Fruit fly (Drosophila melanogaster) whole organism, embryonic: ENCODE measurements around the gene Lcp65Ad.

Source experiments
- Atf6 ChIP-seq: fragments of 200-800 bp; sonication (Bioruptor generic); IDR thresholded peaks from 2 replicates; pipeline ENCODE4 v1.3.6; 2022; ENCODE audit warnings: missing biosample characterization, missing genetic modification characterization
- CG10431 ChIP-seq: fragments of 200-800 bp; sonication (Bioruptor generic); optimal IDR thresholded peaks from 3 replicates; lab custom pipeline; 2018; ENCODE audit warnings: missing biosample characterization, mild to moderate bottlenecking, missing genetic modification characterization
- CG10654 ChIP-seq: fragments of 200-800 bp; sonication (Bioruptor generic); optimal IDR thresholded peaks from 2 replicates; lab custom pipeline; 2016; ENCODE audit warnings: missing biosample characterization, missing genetic modification characterization
- CG11247 ChIP-seq: fragments of 200-800 bp; sonication (Bioruptor generic); IDR thresholded peaks from 2 replicates; pipeline ENCODE4 v1.3.6; 2022; ENCODE audit warnings: missing biosample characterization, missing genetic modification characterization
- CG11696 ChIP-seq: fragments of 200-800 bp; sonication (Bioruptor generic); IDR thresholded peaks from 2 replicates; pipeline ENCODE4 v1.3.6; 2022; ENCODE audit warnings: missing biosample characterization, missing genetic modification characterization
- CG12659 ChIP-seq: fragments of 200-800 bp; sonication (Bioruptor generic); optimal IDR thresholded peaks from 3 replicates; lab custom pipeline; 2017; ENCODE audit warnings: mild to moderate bottlenecking, missing biosample characterization, missing genetic modification reagents, missing genetic modification characterization
- CG1529 ChIP-seq: fragments of 200-800 bp; sonication (Bioruptor generic); optimal IDR thresholded peaks from 3 replicates; lab custom pipeline; 2018; ENCODE audit warnings: missing biosample characterization, missing genetic modification characterization
- CG15601 ChIP-seq: fragments of 200-800 bp; sonication (Bioruptor generic); optimal IDR thresholded peaks from 3 replicates; lab custom pipeline; 2019; ENCODE audit warnings: missing biosample characterization, mild to moderate bottlenecking, missing genetic modification characterization, moderate library complexity
- CG17568 ChIP-seq: fragments of 200-800 bp; sonication (Bioruptor generic); optimal IDR thresholded peaks from 2 replicates; lab custom pipeline; 2018; ENCODE audit warnings: missing biosample characterization, mild to moderate bottlenecking, missing genetic modification characterization, moderate library complexity
- CG17802 ChIP-seq: fragments of 200-800 bp; sonication (Bioruptor generic); optimal IDR thresholded peaks from 2 replicates; lab custom pipeline; 2018; ENCODE audit warnings: missing biosample characterization, mild to moderate bottlenecking, missing genetic modification characterization, moderate library complexity
- CG32532 ChIP-seq: fragments of 200-800 bp; sonication (Bioruptor generic); IDR thresholded peaks from 2 replicates; pipeline ENCODE4 v1.3.6; 2022; ENCODE audit warnings: missing biosample characterization, missing genetic modification characterization
- CG33213 ChIP-seq: fragments of 200-800 bp; sonication (Bioruptor generic); optimal IDR thresholded peaks from 3 replicates; lab custom pipeline; 2016; ENCODE audit warnings: missing biosample characterization, missing genetic modification characterization
- CG4360 ChIP-seq: fragments of 200-800 bp; sonication (Bioruptor generic); IDR thresholded peaks from 2 replicates; pipeline ENCODE4 v1.3.6; 2022; ENCODE audit warnings: missing biosample characterization, missing genetic modification characterization
- CG4707 ChIP-seq: fragments of 200-800 bp; sonication (Bioruptor generic); optimal IDR thresholded peaks from 2 replicates; lab custom pipeline; 2018; ENCODE audit warnings: missing biosample characterization, mild to moderate bottlenecking, missing genetic modification characterization, moderate library complexity
- CG6175 ChIP-seq: fragments of 200-800 bp; sonication (Bioruptor generic); IDR thresholded peaks from 3 replicates; pipeline ENCODE4 v1.3.6; 2022; ENCODE audit warnings: missing biosample characterization, missing genetic modification characterization
- CG6272 ChIP-seq: fragments of 200-800 bp; sonication (Bioruptor generic); IDR thresholded peaks from 2 replicates; pipeline ENCODE4 v1.3.6; 2022; ENCODE audit warnings: missing biosample characterization, missing genetic modification characterization
- CG6654 ChIP-seq: fragments of 200-800 bp; sonication (Bioruptor generic); optimal IDR thresholded peaks from 2 replicates; lab custom pipeline; 2017; ENCODE audit warnings: missing biosample characterization, mild to moderate bottlenecking, missing genetic modification characterization
- CG7357 ChIP-seq: fragments of 200-800 bp; sonication (Bioruptor generic); IDR thresholded peaks from 3 replicates; pipeline ENCODE4 v1.3.6; 2022; ENCODE audit warnings: missing biosample characterization, missing genetic modification characterization
- CG7786 ChIP-seq: fragments of 200-800 bp; sonication (Bioruptor generic); optimal IDR thresholded peaks from 2 replicates; lab custom pipeline; 2016; ENCODE audit warnings: missing biosample characterization, missing genetic modification characterization
- CG8281 ChIP-seq: fragments of 200-800 bp; sonication (Bioruptor generic); optimal IDR thresholded peaks from 2 replicates; lab custom pipeline; 2018; ENCODE audit warnings: missing biosample characterization, mild to moderate bottlenecking, missing genetic modification characterization, moderate library complexity
- Dfd ChIP-seq, 2 experiments: fragments of >200 bp; optimal IDR thresholded peaks; 2 replicates each; lab custom pipeline; 2017; ENCODE audit warnings: missing biosample characterization in 2 of 2, missing genetic modification characterization in 2 of 2
- Dll ChIP-seq: fragments of 200-800 bp; sonication (Bioruptor generic); IDR thresholded peaks from 4 replicates; pipeline ENCODE4 v1.3.6; 2022; ENCODE audit warnings: missing biosample characterization, missing genetic modification characterization; ENCODE audit not compliant: partially characterized antibody
- Dref ChIP-seq: fragments of 200-800 bp; sonication (Bioruptor generic); IDR thresholded peaks from 2 replicates; pipeline ENCODE4 v1.3.6; 2022; ENCODE audit warnings: missing biosample characterization, missing genetic modification characterization
- Gug ChIP-seq: fragments of 200-800 bp; sonication (Bioruptor generic); IDR thresholded peaks from 4 replicates; pipeline ENCODE4 v1.3.6; 2022; ENCODE audit warnings: missing biosample characterization, missing genetic modification characterization
- Hsf ChIP-seq: fragments of 200-800 bp; sonication (Bioruptor generic); optimal IDR thresholded peaks from 3 replicates; lab custom pipeline; 2016; ENCODE audit warnings: missing biosample characterization, missing genetic modification characterization
- Kr ChIP-seq: fragments of 200-800 bp; sonication (Bioruptor generic); optimal IDR thresholded peaks from 2 replicates; lab custom pipeline; 2017; ENCODE audit warnings: missing biosample characterization, mild to moderate bottlenecking, missing genetic modification characterization
- Max ChIP-seq: fragments of 200-800 bp; sonication (Bioruptor generic); optimal IDR thresholded peaks from 2 replicates; lab custom pipeline; 2016; ENCODE audit warnings: missing biosample characterization, mild to moderate bottlenecking, missing genetic modification characterization
- Sin3A ChIP-seq: fragments of >200 bp; optimal IDR thresholded peaks from 2 replicates; lab custom pipeline; 2018
- Tbp ChIP-seq: fragments of >200 bp; optimal IDR thresholded peaks from 2 replicates; lab custom pipeline; 2018; ENCODE audit warnings: missing biosample characterization, missing genetic modification characterization
- amos ChIP-seq: fragments of 200-800 bp; sonication (Bioruptor generic); IDR thresholded peaks from 2 replicates; pipeline ENCODE4 v1.3.6; 2022; ENCODE audit warnings: missing biosample characterization, missing genetic modification characterization; ENCODE audit not compliant: partially characterized antibody
- aop ChIP-seq: fragments of 200-800 bp; sonication (Bioruptor generic); IDR thresholded peaks from 2 replicates; pipeline ENCODE4 v1.3.6; 2022; ENCODE audit warnings: missing biosample characterization, missing genetic modification characterization
- ato ChIP-seq: fragments of 200-800 bp; sonication (Bioruptor generic); IDR thresholded peaks from 2 replicates; pipeline ENCODE4 v1.3.6; 2022; ENCODE audit warnings: missing biosample characterization, missing genetic modification characterization; ENCODE audit not compliant: partially characterized antibody
- cad ChIP-seq: fragments of >200 bp; optimal IDR thresholded peaks from 2 replicates; lab custom pipeline; 2017; ENCODE audit warnings: missing biosample characterization, missing genetic modification characterization
- cas ChIP-seq: fragments of 200-800 bp; sonication (Bioruptor generic); IDR thresholded peaks from 2 replicates; pipeline ENCODE4 v1.3.6; 2022; ENCODE audit warnings: missing biosample characterization, missing genetic modification characterization
- chif ChIP-seq, 2 experiments: fragments of 200-800 bp; sonication (Bioruptor generic); optimal IDR thresholded peaks; 3 replicates each; lab custom pipeline; 2016; ENCODE audit warnings: missing biosample characterization in 2 of 2, missing genetic modification characterization in 2 of 2
- chn ChIP-seq: fragments of 200-800 bp; sonication (Bioruptor generic); optimal IDR thresholded peaks from 2 replicates; lab custom pipeline; 2016; ENCODE audit warnings: missing biosample characterization, missing genetic modification characterization
- dm ChIP-seq: fragments of 200-800 bp; sonication (Bioruptor generic); optimal IDR thresholded peaks from 3 replicates; lab custom pipeline; 2016; ENCODE audit warnings: missing biosample characterization, missing genetic modification characterization
- ems ChIP-seq: fragments of 200-800 bp; sonication (Bioruptor generic); optimal IDR thresholded peaks from 3 replicates; lab custom pipeline; 2016; ENCODE audit warnings: missing biosample characterization, missing genetic modification characterization
- fd3F ChIP-seq: fragments of 200-800 bp; sonication (Bioruptor generic); optimal IDR thresholded peaks from 2 replicates; lab custom pipeline; 2018; ENCODE audit warnings: missing biosample characterization, mild to moderate bottlenecking, missing genetic modification characterization, moderate library complexity
- hb ChIP-seq: fragments of 200-800 bp; sonication (Bioruptor generic); IDR thresholded peaks from 3 replicates; pipeline ENCODE4 v1.3.6; 2022; ENCODE audit warnings: missing biosample characterization, missing genetic modification characterization; ENCODE audit not compliant: partially characterized antibody
- hbn ChIP-seq: fragments of 200-800 bp; sonication (Bioruptor generic); IDR thresholded peaks from 2 replicates; pipeline ENCODE4 v1.3.6; 2022; ENCODE audit warnings: missing biosample characterization, missing genetic modification characterization; ENCODE audit not compliant: partially characterized antibody
- ind ChIP-seq: fragments of 200-800 bp; sonication (Bioruptor generic); optimal IDR thresholded peaks from 3 replicates; lab custom pipeline; 2016; ENCODE audit warnings: missing biosample characterization, missing genetic modification characterization
- jumu ChIP-seq: fragments of 200-800 bp; sonication (Bioruptor generic); optimal IDR thresholded peaks from 3 replicates; lab custom pipeline; 2016; ENCODE audit warnings: missing biosample characterization, missing genetic modification characterization
- lilli ChIP-seq: fragments of 200-800 bp; sonication (Bioruptor generic); optimal IDR thresholded peaks from 3 replicates; lab custom pipeline; 2016; ENCODE audit warnings: missing biosample characterization, missing genetic modification characterization
- lmd ChIP-seq: fragments of 200-800 bp; sonication (Bioruptor generic); IDR thresholded peaks from 2 replicates; pipeline ENCODE4 v1.3.6; 2022; ENCODE audit warnings: missing biosample characterization, missing genetic modification characterization
- pzg ChIP-seq: fragments of 200-800 bp; sonication (Bioruptor generic); optimal IDR thresholded peaks from 3 replicates; lab custom pipeline; 2018; ENCODE audit warnings: missing biosample characterization, mild to moderate bottlenecking, missing genetic modification characterization, moderate library complexity
- sd ChIP-seq: fragments of 200-800 bp; sonication (Bioruptor generic); optimal IDR thresholded peaks from 3 replicates; lab custom pipeline; 2018; ENCODE audit warnings: missing biosample characterization, mild to moderate bottlenecking, missing genetic modification characterization, moderate library complexity
- tin ChIP-seq: fragments of 200-800 bp; sonication (Bioruptor generic); optimal IDR thresholded peaks from 3 replicates; lab custom pipeline; 2016; ENCODE audit warnings: missing biosample characterization, missing genetic modification characterization
- tll ChIP-seq, 2 experiments: fragments of 200-800 bp in 1 of 2; fragments of >200 bp in 1 of 2; sonication (Bioruptor generic) in 1 of 2; optimal IDR thresholded peaks; 2 replicates each; lab custom pipeline; 2017 to 2019; ENCODE audit warnings: missing biosample characterization in 2 of 2, missing genetic modification characterization in 2 of 2, mild to moderate bottlenecking in 1 of 2, moderate library complexity in 1 of 2
- wor ChIP-seq: fragments of 200-800 bp; sonication (Bioruptor generic); IDR thresholded peaks from 2 replicates; pipeline ENCODE4 v1.3.6; 2022; ENCODE audit warnings: missing biosample characterization, missing genetic modification characterization

Gene Lcp65Ad

DNA sequence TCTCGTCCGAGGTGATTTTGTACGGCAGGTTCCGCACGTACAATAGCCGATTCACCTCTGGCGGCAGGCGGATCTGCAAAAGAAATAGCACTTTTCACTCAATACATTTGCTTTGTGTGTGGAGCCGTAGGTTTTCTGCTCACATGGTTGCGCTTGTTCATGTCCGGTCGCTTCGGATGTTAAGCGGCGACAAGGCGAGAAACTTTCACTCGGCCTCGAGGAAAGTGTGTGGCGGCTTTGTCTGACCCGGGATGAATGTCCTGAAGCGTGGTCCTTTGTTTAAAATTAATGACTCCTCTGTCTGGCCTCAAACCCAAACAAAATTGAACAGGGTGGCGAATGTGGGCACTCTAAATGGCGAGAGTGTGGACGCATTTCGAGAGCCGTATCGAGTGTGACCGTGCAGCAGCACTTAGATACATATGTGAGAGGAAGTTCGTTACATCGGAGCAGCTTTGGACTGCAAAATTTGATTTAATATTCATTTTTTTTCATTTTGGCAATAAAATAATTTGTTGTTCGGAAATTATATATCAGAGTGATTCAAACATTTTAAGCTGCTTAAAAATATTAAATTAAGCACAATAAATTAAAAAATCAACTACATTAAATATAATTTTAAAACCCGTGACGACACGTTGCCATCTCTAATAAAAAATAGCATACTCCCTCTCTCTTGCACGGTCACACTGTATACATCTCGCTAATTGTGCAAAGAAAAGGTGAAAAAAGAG, 49.8 kb downstream of the Lcp65Ad start, which contains the start of the genes Sf3b6 and Tnpo (continued):
- TF ChIP-seq ato (GFP tag; lab: Robert Waterston, UW) (no peak), CG10431 (GFP tag; lab: Kevin White, UChicago) (peak; percentile 58), Max (peak; percentile 82), CG17568 (GFP tag; lab: Kevin White, UChicago) (no peak), Dfd (GFP tag; optimal IDR thresholded peaks at IDR 0.05; lab: Kevin White, UChicago) (no peak), CG1529 (GFP tag; lab: Kevin White, UChicago) (peak; percentile 44), Hsf (GFP tag; lab: Kevin White, UChicago) (peak; percentile 84), CG4707 (no peak), CG6175 (peak; percentile 39; the same call in 1 of the 3 replicates), CG11696 (GFP tag; lab: Robert Waterston, UW) (peak; percentile 31; the same call in 1 of the 2 replicates), tin (GFP tag; lab: Kevin White, UChicago) (peak; percentile 80), CG12659 (GFP tag; lab: Kevin White, UChicago) (peak; percentile 92), cas (0 out of 2 replicates have a peak, but pooled peaks have one; percentile 44), Dll (GFP tag; lab: Robert Waterston, UW) (peak; percentile 84), chn (GFP tag; lab: Kevin White, UChicago) (peak; percentile 66), lilli (peak; percentile 87), fd3F (GFP tag; lab: Kevin White, UChicago) (peak; percentile 74), hb (GFP tag; lab: Robert Waterston, UW) (no peak), CG17802 (tag; lab: Kevin White, UChicago) (peak; percentile 47), CG33213 (GFP tag; lab: Kevin White, UChicago) (peak; percentile 39), lmd (GFP tag; lab: Robert Waterston, UW) (peak; percentile 85), CG10654 (GFP tag; lab: Kevin White, UChicago) (peak; percentile 67), Dref (GFP tag; lab: Robert Waterston, UW) (peak; percentile 41; the same call in 1 of the 2 replicates), CG7357 (peak; percentile 82), CG15601 (no peak), CG6272 (GFP tag; lab: Robert Waterston, UW) (peak; percentile 88), pzg (GFP tag; lab: Kevin White, UChicago) (peak; percentile 74), CG11247 (GFP tag; lab: Robert Waterston, UW) (peak; percentile 71), ind (GFP tag; lab: Kevin White, UChicago) (peak; percentile 86), CG7786 (GFP tag; lab: Kevin White, UChicago) (peak; percentile 41), wor (peak; percentile 79), cad (GFP tag; lab: Kevin White, UChicago) (no peak), aop (GFP tag; lab: Robert Waterston, UW) (no peak), dm (GFP tag; lab: Kevin White, UChicago) (peak; percentile 60), CG32532 (GFP tag; lab: Robert Waterston, UW) (peak; percentile 89), sd (tag; lab: Kevin White, UChicago) (no peak), amos (GFP tag; lab: Robert Waterston, UW) (peak; percentile 56), ems (peak; percentile 63), hbn (GFP tag; lab: Robert Waterston, UW) (peak; percentile 67), Kr (GFP tag; lab: Kevin White, UChicago) (no peak), CG4360 (GFP tag; lab: Robert Waterston, UW) (no peak), CG6654 (GFP tag; lab: Kevin White, UChicago) (no peak), Atf6 (GFP tag; lab: Robert Waterston, UW) (peak; percentile 74), chif (GFP tag; optimal IDR thresholded peaks at IDR 0.05; lab: Kevin White, UChicago) (peak; percentile 49 to 74), Sin3A (peak; percentile 81), CG8281 (tag; lab: Kevin White, UChicago) (no peak), Gug (GFP tag; lab: Robert Waterston, UW) (no peak; the same call in 1 of the 4 replicates), tll (GFP tag; optimal IDR thresholded peaks at IDR 0.05; lab: Kevin White, UChicago) (peak; percentile 43 to 78), Tbp (GFP tag; lab: Kevin White, UChicago) (no peak), jumu (GFP tag; lab: Kevin White, UChicago) (peak; percentile 66)
